Fruit fly (Drosophila melanogaster) whole organism, prepupa: ENCODE measurements around the gene CG5676.

Experiments
- CG7368 ChIP-seq: fragments of 200-800 bp; sonication (Bioruptor generic); optimal IDR thresholded peaks from 3 replicates; lab custom pipeline; 2016; ENCODE audit warnings: missing biosample characterization, missing genetic modification characterization
- Eip93F ChIP-seq: fragments of 200-800 bp; sonication (Bioruptor generic); optimal IDR thresholded peaks from 2 replicates; lab custom pipeline; 2016; ENCODE audit warnings: missing biosample characterization, mild to moderate bottlenecking, missing genetic modification characterization
- Ets21C ChIP-seq: fragments of 200-800 bp; sonication (Bioruptor generic); optimal IDR thresholded peaks from 3 replicates; lab custom pipeline; 2016; ENCODE audit warnings: missing biosample characterization, missing genetic modification characterization
- fd85E ChIP-seq: fragments of 200-800 bp; sonication (Bioruptor generic); optimal IDR thresholded peaks from 3 replicates; lab custom pipeline; 2016; ENCODE audit warnings: missing biosample characterization, missing genetic modification characterization
- spab ChIP-seq: fragments of 200-800 bp; sonication (Bioruptor generic); optimal IDR thresholded peaks from 2 replicates; lab custom pipeline; 2017; ENCODE audit warnings: missing biosample characterization, mild to moderate bottlenecking, missing genetic modification characterization, missing genetic modification reagents
- svp ChIP-seq: fragments of 200-800 bp; sonication (Bioruptor generic); peaks from one replicate; lab custom pipeline; 2016; ENCODE audit warnings: missing biosample characterization, missing genetic modification characterization

dm6 chr2L:10299810-10300147, 44.1 kb upstream of the CG5676 start, which contains the start of gene CYLD:
- TF ChIP-seq fd85E (GFP tag; lab: Kevin White, UChicago) = no peak
- TF ChIP-seq CG7368 (GFP tag; lab: Kevin White, UChicago) = no peak
- TF ChIP-seq Eip93F = no peak
- TF ChIP-seq Ets21C (GFP tag; lab: Kevin White, UChicago) = peak; percentile 18
- TF ChIP-seq svp (GFP tag; lab: Kevin White, UChicago) = no peak
- no peak for TF ChIP-seq spab
